Fruit fly (Drosophila melanogaster): ENCODE data around the gene Dpck.

DNA sequence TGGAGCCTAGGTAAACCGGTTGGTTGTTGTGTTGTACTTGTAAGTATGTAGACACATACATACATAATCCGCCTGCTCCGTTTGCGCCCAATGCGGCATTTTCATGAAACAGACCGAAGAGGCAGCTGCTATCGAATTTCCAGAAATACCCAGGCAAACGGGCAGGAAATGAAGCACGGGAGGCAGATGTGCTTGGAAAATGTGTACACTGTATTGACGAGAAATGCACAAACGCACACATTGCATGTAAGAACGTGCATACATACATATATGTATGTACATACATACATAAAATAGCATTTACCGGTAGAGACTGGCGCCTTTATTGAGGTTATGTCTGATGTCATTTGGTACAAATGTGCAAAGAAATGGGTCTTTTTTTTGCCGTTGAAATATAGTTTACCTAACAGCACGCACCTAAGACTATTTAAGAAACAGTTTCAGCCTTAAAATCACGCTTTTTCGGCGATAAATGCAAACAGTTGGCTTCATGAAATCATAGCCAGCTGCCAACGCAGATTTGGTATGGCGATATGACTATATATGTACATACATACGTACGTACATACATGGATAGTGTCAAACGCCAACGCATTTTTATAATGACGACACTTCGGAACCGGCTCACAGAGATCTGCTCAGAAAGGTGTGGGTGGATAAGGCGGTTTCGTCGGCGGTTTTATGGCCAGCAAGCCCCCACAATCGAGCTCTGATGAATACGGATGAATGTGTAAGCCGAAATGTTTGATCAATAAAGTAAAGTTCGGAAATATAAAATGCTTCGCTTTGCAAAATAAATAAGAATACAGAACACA lies 7.7 kb downstream of the Dpck start:
- TF ChIP-seq CG17806 (tag; optimal IDR thresholded peaks at IDR 0.05) (no peak), EcR (GFP tag; optimal IDR thresholded peaks at IDR 0.05) (no peak), CG14655 (GFP tag; optimal IDR thresholded peaks at IDR 0.05) (no peak), D1 (tag; optimal IDR thresholded peaks at IDR 0.05) (no peak), CG13204 (GFP tag; optimal IDR thresholded peaks at IDR 0.05) (no peak), rn (GFP tag; IDR thresholded peaks at IDR 0.05) (no peak), fd96Ca (GFP tag; IDR thresholded peaks at IDR 0.05) (no peak), CG9948 (tag; optimal IDR thresholded peaks at IDR 0.05) (no peak), Ets98B (GFP tag; IDR thresholded peaks at IDR 0.05) (no peak), CG10348 (GFP tag; IDR thresholded peaks at IDR 0.05) (no peak), CG15710 (tag; optimal IDR thresholded peaks at IDR 0.05) (no peak), CG32121 (GFP tag; IDR thresholded peaks at IDR 0.05) (no peak), gl (tag; optimal IDR thresholded peaks at IDR 0.05) (no peak), CG8301 (tag; optimal IDR thresholded peaks at IDR 0.05) (no peak)
